Fruit fly (Drosophila melanogaster): ENCODE data around the gene yellow-k.
A peak's percentile ranks its signal among the peaks of the same experiment; 100 is the strongest.

Gene yellow-k

DNA sequence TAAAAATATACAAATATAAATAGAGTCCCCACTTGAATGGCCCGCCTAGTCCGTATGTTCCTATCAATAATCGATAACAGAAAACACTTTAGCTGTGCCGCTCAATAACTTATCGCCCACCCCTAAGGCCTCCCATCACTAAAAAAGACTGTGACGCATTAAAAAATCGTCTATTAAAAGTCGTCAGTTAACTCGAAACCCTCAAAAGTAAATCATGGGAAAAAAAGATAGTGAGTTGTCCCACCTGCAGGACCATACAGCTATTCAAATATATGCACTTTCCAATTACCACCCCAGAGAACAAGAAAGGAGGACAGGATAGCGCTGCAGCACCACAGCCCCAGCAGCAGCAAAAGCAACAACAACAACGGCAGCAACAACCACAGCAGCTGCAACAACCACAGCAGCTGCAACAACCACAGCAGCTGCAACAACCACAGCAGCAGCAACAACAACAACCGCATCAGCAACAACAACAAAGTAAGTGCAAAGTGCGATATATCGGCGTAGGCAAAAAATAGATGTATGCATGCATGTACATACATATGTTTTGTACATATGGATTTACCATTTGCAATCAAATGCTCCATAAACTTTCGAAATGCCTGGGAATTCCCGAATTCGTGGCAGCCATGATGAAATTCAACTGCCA lies 33.7 kb downstream of the yellow-k start, which contains the start of gene AGO2 (continued):
- TF ChIP-seq Dad (GFP tag; optimal IDR thresholded peaks at IDR 0.05) (no peak), CG6689 (GFP tag; IDR thresholded peaks at IDR 0.05) (0 out of 2 replicates have a peak, but pooled peaks have one; percentile 28), jing (GFP tag; optimal IDR thresholded peaks at IDR 0.05) (no peak), ase (GFP tag; IDR thresholded peaks at IDR 0.05) (no peak; the same call in 2 of the 3 replicates), CG9437 (GFP tag; optimal IDR thresholded peaks at IDR 0.05) (no peak), CG5245 (GFP tag; optimal IDR thresholded peaks at IDR 0.05) (no peak), Hr78 (GFP tag; optimal IDR thresholded peaks at IDR 0.05) (no peak), Elba2 (GFP tag; optimal IDR thresholded peaks at IDR 0.05) (no peak), CG42726 (GFP tag; IDR thresholded peaks at IDR 0.05; ENCODE audit: partially characterized antibody) (no peak), tgo (GFP tag; IDR thresholded peaks at IDR 0.05) (no peak), CG13296 (GFP tag; optimal IDR thresholded peaks at IDR 0.05) (peak; percentile 28), CG16863 (GFP tag; optimal IDR thresholded peaks at IDR 0.05) (no peak), CG3995 (GFP tag; optimal IDR thresholded peaks at IDR 0.05) (no peak), Awh (GFP tag; IDR thresholded peaks at IDR 0.05) (no peak), gcm2 (GFP tag; optimal IDR thresholded peaks at IDR 0.05) (no peak), bab2 (GFP tag; optimal IDR thresholded peaks at IDR 0.05) (no peak), Neu2 (GFP tag; optimal IDR thresholded peaks at IDR 0.05; ENCODE audit: borderline replicate concordance) (peak; percentile 47), CG9727 (GFP tag; optimal IDR thresholded peaks at IDR 0.05) (no peak), gt (GFP tag; IDR thresholded peaks at IDR 0.05) (no peak), CG8944 (GFP tag; optimal IDR thresholded peaks at IDR 0.05) (no peak), CG9797 (GFP tag; optimal IDR thresholded peaks at IDR 0.05) (peak; percentile 53), CG7372 (GFP tag; IDR thresholded peaks at IDR 0.05) (no peak), gce (GFP tag; IDR thresholded peaks at IDR 0.05) (no peak), Sox100B (GFP tag; optimal IDR thresholded peaks at IDR 0.05) (no peak), Scr (GFP tag; IDR thresholded peaks at IDR 0.05; ENCODE audit: partially characterized antibody) (peak; percentile 65), CG10565 (GFP tag; optimal IDR thresholded peaks at IDR 0.05) (no peak), CG8388 (GFP tag; optimal IDR thresholded peaks at IDR 0.05) (no peak), CG43689 (GFP tag; IDR thresholded peaks at IDR 0.05) (no peak), Spps (tag; optimal IDR thresholded peaks at IDR 0.05) (no peak), CG10959 (GFP tag; IDR thresholded peaks at IDR 0.05) (no peak), luna (GFP tag; optimal IDR thresholded peaks at IDR 0.05) (no peak), bcd (GFP tag; optimal IDR thresholded peaks at IDR 0.05) (no peak), chn (GFP tag; optimal IDR thresholded peaks at IDR 0.05) (no peak), CG17359 (tag; optimal IDR thresholded peaks at IDR 0.05) (no peak), ewg (GFP tag; optimal IDR thresholded peaks at IDR 0.05) (no peak), CG2678 (tag; optimal IDR thresholded peaks at IDR 0.05) (no peak), CG6813 (GFP tag; optimal IDR thresholded peaks at IDR 0.05) (no peak), CG15269 (tag; optimal IDR thresholded peaks at IDR 0.05) (no peak), tx (GFP tag; optimal IDR thresholded peaks at IDR 0.05) (no peak), Dp (GFP tag; optimal IDR thresholded peaks at IDR 0.05) (peak; percentile 92), CG14860 (GFP tag; IDR thresholded peaks at IDR 0.05; ENCODE audit: partially characterized antibody) (peak; percentile 59; the same call in 2 of the 3 replicates), CG31441 (GFP tag; IDR thresholded peaks at IDR 0.05) (no peak), CG4854 (GFP tag; optimal IDR thresholded peaks at IDR 0.05) (no peak), ems (GFP tag; optimal IDR thresholded peaks at IDR 0.05) (no peak), CG2889 (GFP tag; IDR thresholded peaks at IDR 0.05) (no peak), CG17912 (GFP tag; optimal IDR thresholded peaks at IDR 0.05) (no peak), nau (GFP tag; optimal IDR thresholded peaks at IDR 0.05) (peak; percentile 46), CG8765 (GFP tag; IDR thresholded peaks at IDR 0.05) (no peak), CG1603 (tag; optimal IDR thresholded peaks at IDR 0.05) (peak; percentile 3), CG1832 (GFP tag; optimal IDR thresholded peaks at IDR 0.05) (no peak)

Data from whole organism, embryonic.